Worm (Caenorhabditis elegans) whole organism, L1 larva: ENCODE data around the gene jun-1.

Experiments used
- efl-1 ChIP-seq, 4 experiments: fragments of 150-350 bp; optimal IDR thresholded peaks in 3 of 4; peaks in 1 of 4; 1 replicate in 1 of 4; 2 replicates in 3 of 4; lab custom pipeline; 2014; ENCODE audit warnings: missing biosample characterization in 2 of 4, missing genetic modification characterization in 2 of 4, missing genetic modification reagents in 2 of 4
- lin-13 ChIP-seq: fragments of 150-350 bp; optimal IDR thresholded peaks from 2 replicates; lab custom pipeline; 2014; ENCODE audit warnings: missing biosample characterization, missing genetic modification reagents, missing genetic modification characterization
- lin-35 ChIP-seq, 2 experiments: fragments of 150-350 bp; optimal IDR thresholded peaks; 2 replicates each; lab custom pipeline; 2014; ENCODE audit warnings: missing biosample characterization in 2 of 2, missing genetic modification characterization in 2 of 2, missing genetic modification reagents in 2 of 2
- mdl-1 ChIP-seq, 2 experiments: fragments of 150-350 bp; optimal IDR thresholded peaks; 2 replicates each; lab custom pipeline; 2014 to 2017; ENCODE audit warnings: missing biosample characterization in 2 of 2, missing genetic modification characterization in 2 of 2, inconsistent platforms in 1 of 2
- nhr-237 ChIP-seq: fragments of 150-350 bp; optimal IDR thresholded peaks from 2 replicates; lab custom pipeline; 2014; ENCODE audit warnings: missing biosample characterization, missing genetic modification characterization
- nhr-28 ChIP-seq: fragments of 150-350 bp; optimal IDR thresholded peaks from 2 replicates; lab custom pipeline; 2014; ENCODE audit warnings: missing biosample characterization, missing genetic modification characterization
- nhr-76 ChIP-seq: sonication (generic microtip); optimal IDR thresholded peaks from 2 replicates; lab custom pipeline; 2017; ENCODE audit warnings: missing biosample characterization, missing genetic modification characterization
- pax-3 ChIP-seq: fragments of 200-800 bp; sonication (Bioruptor generic); optimal IDR thresholded peaks from 2 replicates; lab custom pipeline; 2018; ENCODE audit warnings: mild to moderate bottlenecking, missing genetic modification characterization, moderate library complexity, missing compliant biosample characterization
- rnt-1 ChIP-seq: sonication (generic microtip); optimal IDR thresholded peaks from 2 replicates; lab custom pipeline; 2016; ENCODE audit warnings: mild to moderate bottlenecking, missing genetic modification characterization, moderate library complexity, missing compliant biosample characterization
- snpc-4 ChIP-seq: fragments of 150-350 bp; optimal IDR thresholded peaks from 2 replicates; lab custom pipeline; 2014; ENCODE audit warnings: missing biosample characterization, missing genetic modification characterization
- sox-4 ChIP-seq: sonication (generic microtip); optimal IDR thresholded peaks from 2 replicates; lab custom pipeline; 2016; ENCODE audit warnings: missing genetic modification characterization, missing compliant biosample characterization
- tbx-2 ChIP-seq: sonication (generic microtip); optimal IDR thresholded peaks from 2 replicates; lab custom pipeline; 2016; ENCODE audit warnings: missing genetic modification characterization, missing compliant biosample characterization
- unc-130 ChIP-seq: fragments of 150-350 bp; optimal IDR thresholded peaks from 2 replicates; lab custom pipeline; 2017; ENCODE audit warnings: missing biosample characterization, missing genetic modification characterization, inconsistent platforms

DNA sequence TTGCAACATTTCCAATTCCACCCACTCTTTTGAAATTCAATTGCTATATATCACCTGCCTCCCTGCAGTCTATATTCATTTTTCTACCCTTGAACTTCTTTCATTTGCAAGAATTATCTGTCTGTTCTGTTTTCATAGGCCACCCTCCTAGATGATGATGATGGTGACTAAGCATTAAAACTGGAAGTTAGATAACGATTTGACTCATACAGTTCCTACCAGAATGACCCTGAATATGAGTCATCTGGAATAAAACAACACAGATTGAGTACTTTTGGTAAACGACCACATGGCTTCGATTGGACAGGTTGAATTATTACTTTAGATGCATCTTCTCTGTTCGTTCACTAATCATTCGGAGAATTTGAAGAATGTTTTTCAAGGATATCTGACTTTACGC is 11.4 kb downstream of the jun-1 start:
- TF ChIP-seq snpc-4 (no peak), lin-13 (no peak), efl-1 (optimal IDR thresholded peaks at IDR 0.05; lab: Kevin White, UChicago) (no peak), efl-1 (GFP tag; optimal IDR thresholded peaks at IDR 0.05 in 1 of 2; lab: Kevin White, UChicago) (no peak), lin-35 (GFP tag; optimal IDR thresholded peaks at IDR 0.05; lab: Kevin White, UChicago) (no peak), nhr-76 (tag; lab: Kevin White, UChicago) (no peak), unc-130 (tag; lab: Kevin White, UChicago) (no peak), pax-3 (tag; lab: Kevin White, UChicago) (no peak), nhr-237 (tag; lab: Kevin White, UChicago) (no peak), rnt-1 (no peak), sox-4 (tag; lab: Kevin White, UChicago) (no peak), mdl-1 (tag; optimal IDR thresholded peaks at IDR 0.05; lab: Kevin White, UChicago) (no peak), nhr-28 (no peak), tbx-2 (no peak)
